1 fruit fly cellular context compared by ENCODE assay signal in the genomic region with DNA sequence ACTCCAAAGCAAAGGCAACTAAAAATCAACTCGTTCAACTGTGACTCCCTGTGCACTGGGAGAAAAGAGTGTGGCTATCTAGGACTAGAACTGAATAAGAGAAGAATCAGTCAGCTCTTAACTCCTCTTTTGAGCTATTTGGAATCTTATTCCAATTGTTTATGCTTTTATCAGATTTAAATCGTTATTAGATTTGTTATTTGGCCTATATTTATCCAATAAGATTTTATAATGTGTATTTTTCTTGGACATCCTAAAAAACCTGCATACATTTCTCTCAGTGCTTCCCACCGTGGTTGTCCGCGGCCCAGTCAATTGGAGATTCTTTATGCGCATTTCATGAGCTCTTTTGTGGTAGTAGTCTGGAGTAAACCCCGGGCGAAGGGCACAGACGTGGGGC.
TF ChIP-seq lines count a peak whose summit lies in the region.

No protein-coding gene starts in this region.

TF ChIP-seq in whole organism, embryonic, 481 proteins besides CTCF, POLR2A, EP300 and RAD21 (continued from another document and continues in another):
- TF ChIP-seq tup (GFP tag; optimal IDR thresholded peaks at IDR 0.05; lab: Kevin White, UChicago) (no peak), NK7.1 (GFP tag; optimal IDR thresholded peaks at IDR 0.05; lab: Kevin White, UChicago) (peak; percentile 38), CG4404 (GFP tag; IDR thresholded peaks at IDR 0.05; lab: Robert Waterston, UW) (no peak; the same call in 1 of the 2 replicates), pzg (GFP tag; optimal IDR thresholded peaks at IDR 0.05; lab: Kevin White, UChicago) (no peak), CG15011 (GFP tag; optimal IDR thresholded peaks at IDR 0.05; lab: Kevin White, UChicago) (peak; percentile 18), Asciz (GFP tag; optimal IDR thresholded peaks at IDR 0.05; lab: Kevin White, UChicago) (no peak), zen (tag; optimal IDR thresholded peaks at IDR 0.05; lab: Kevin White, UChicago) (no peak), CG10654 (GFP tag; optimal IDR thresholded peaks at IDR 0.05; lab: Kevin White, UChicago) (peak; percentile 55), CG4707 (GFP tag; optimal IDR thresholded peaks at IDR 0.05; lab: Kevin White, UChicago) (no peak), CG11247 (GFP tag; IDR thresholded peaks at IDR 0.05; lab: Robert Waterston, UW) (peak; percentile 33; the same call in 1 of the 2 replicates), CG16815 (GFP tag; optimal IDR thresholded peaks at IDR 0.05; lab: Kevin White, UChicago) (peak; percentile 52), oc (tag; optimal IDR thresholded peaks at IDR 0.05; lab: Kevin White, UChicago) (no peak), Rx (GFP tag; IDR thresholded peaks at IDR 0.05; lab: Robert Waterston, UW) (no peak), CG17802 (tag; optimal IDR thresholded peaks at IDR 0.05; lab: Kevin White, UChicago) (peak; percentile 14), Nf-YC (tag; optimal IDR thresholded peaks at IDR 0.05; lab: Kevin White, UChicago) (no peak), CG3838 (GFP tag; optimal IDR thresholded peaks at IDR 0.05; lab: Kevin White, UChicago) (no peak), CG17829 (tag; optimal IDR thresholded peaks at IDR 0.05; lab: Kevin White, UChicago) (peak; percentile 70), CG31388 (GFP tag; optimal IDR thresholded peaks at IDR 0.05; lab: Kevin White, UChicago) (no peak), emc (GFP tag; optimal IDR thresholded peaks at IDR 0.05; lab: Kevin White, UChicago) (peak; percentile 3), fd102C (GFP tag; optimal IDR thresholded peaks at IDR 0.05; lab: Kevin White, UChicago) (no peak), CG1529 (GFP tag; optimal IDR thresholded peaks at IDR 0.05; lab: Kevin White, UChicago) (peak; percentile 39), ftz-f1 (GFP tag; optimal IDR thresholded peaks at IDR 0.05; lab: Kevin White, UChicago) (no peak), MESR4 (GFP tag; optimal IDR thresholded peaks at IDR 0.05; lab: Kevin White, UChicago) (no peak), Blimp-1 (GFP tag; optimal IDR thresholded peaks at IDR 0.05; lab: Kevin White, UChicago) (peak; percentile 73), CG10267 (tag; optimal IDR thresholded peaks at IDR 0.05; lab: Kevin White, UChicago) (peak; percentile 64), wor (GFP tag; IDR thresholded peaks at IDR 0.05; lab: Robert Waterston, UW) (no peak), Fer1 (GFP tag; optimal IDR thresholded peaks at IDR 0.05; lab: Kevin White, UChicago) (peak; percentile 73), sima (GFP tag; optimal IDR thresholded peaks at IDR 0.05; lab: Kevin White, UChicago) (no peak), CG18599 (GFP tag; optimal IDR thresholded peaks at IDR 0.05; lab: Kevin White, UChicago) (no peak), pho (GFP tag; optimal IDR thresholded peaks at IDR 0.05; lab: Kevin White, UChicago) (peak; percentile 51), CG7372 (GFP tag; IDR thresholded peaks at IDR 0.05; lab: Robert Waterston, UW) (peak; percentile 50), CG12299 (tag; optimal IDR thresholded peaks at IDR 0.05; lab: Kevin White, UChicago) (no peak), dati (GFP tag; IDR thresholded peaks at IDR 0.05; lab: Robert Waterston, UW) (no peak), Atf-2 (GFP tag; optimal IDR thresholded peaks at IDR 0.05; lab: Kevin White, UChicago) (peak; percentile 20), gsb (GFP tag; IDR thresholded peaks at IDR 0.05; lab: Robert Waterston, UW) (peak; percentile 61), Doc3 (GFP tag; IDR thresholded peaks at IDR 0.05; lab: Robert Waterston, UW; ENCODE audit: partially characterized antibody) (no peak), crp (GFP tag; optimal IDR thresholded peaks at IDR 0.05; lab: Kevin White, UChicago) (no peak), CG10274 (GFP tag; optimal IDR thresholded peaks at IDR 0.05; lab: Kevin White, UChicago) (peak; percentile 3), CG2116 (GFP tag; optimal IDR thresholded peaks at IDR 0.05; lab: Kevin White, UChicago) (no peak), CG9797 (GFP tag; optimal IDR thresholded peaks at IDR 0.05; lab: Kevin White, UChicago) (no peak), CG2889 (GFP tag; IDR thresholded peaks at IDR 0.05; lab: Robert Waterston, UW) (0 out of 3 replicates have a peak, but pooled peaks have one; percentile 53), Ada2b (GFP tag; IDR thresholded peaks at IDR 0.05; lab: Robert Waterston, UW) (peak; percentile 77), CG15514 (GFP tag; optimal IDR thresholded peaks at IDR 0.05; lab: Kevin White, UChicago) (peak; percentile 31), fd64A (GFP tag; optimal IDR thresholded peaks at IDR 0.05; lab: Kevin White, UChicago) (no peak), ro (GFP tag; IDR thresholded peaks at IDR 0.05; lab: Robert Waterston, UW) (no peak), vvl (GFP tag; IDR thresholded peaks at IDR 0.05; lab: Robert Waterston, UW) (peak; percentile 65), lab (GFP tag; optimal IDR thresholded peaks at IDR 0.05; lab: Kevin White, UChicago) (peak; percentile 65), CG8924 (tag; optimal IDR thresholded peaks at IDR 0.05; lab: Kevin White, UChicago) (peak; percentile 71), row (GFP tag; IDR thresholded peaks at IDR 0.05; lab: Robert Waterston, UW) (peak; percentile 83), onecut (GFP tag; IDR thresholded peaks at IDR 0.05; lab: Robert Waterston, UW) (peak; percentile 31; the same call in 1 of the 2 replicates), CG8290 (GFP tag; optimal IDR thresholded peaks at IDR 0.05; lab: Kevin White, UChicago) (peak; percentile 12), CG8290 (tag; optimal IDR thresholded peaks at IDR 0.05; lab: Kevin White, UChicago) (no peak), CG7786 (GFP tag; optimal IDR thresholded peaks at IDR 0.05; lab: Kevin White, UChicago) (peak; percentile 60), dm (GFP tag; optimal IDR thresholded peaks at IDR 0.05; lab: Kevin White, UChicago) (peak; percentile 47), CG7963 (GFP tag; IDR thresholded peaks at IDR 0.05; lab: Robert Waterston, UW; ENCODE audit: partially characterized antibody) (no peak), CG6765 (GFP tag; optimal IDR thresholded peaks at IDR 0.05; lab: Kevin White, UChicago) (no peak), CG1603 (tag; optimal IDR thresholded peaks at IDR 0.05; lab: Kevin White, UChicago) (peak; percentile 22), z (GFP tag; IDR thresholded peaks at IDR 0.05; lab: Robert Waterston, UW) (no peak), E2f2 (GFP tag; IDR thresholded peaks at IDR 0.05; lab: Robert Waterston, UW) (peak; percentile 43; the same call in 1 of the 2 replicates), CG12071 (GFP tag; optimal IDR thresholded peaks at IDR 0.05; lab: Kevin White, UChicago) (no peak), sc (optimal IDR thresholded peaks at IDR 0.05; lab: Kevin White, UChicago) (no peak), sc (GFP tag; optimal IDR thresholded peaks at IDR 0.05; lab: Kevin White, UChicago) (peak; percentile 42), odd (GFP tag; optimal IDR thresholded peaks at IDR 0.05; lab: Kevin White, UChicago) (no peak), dpn (GFP tag; optimal IDR thresholded peaks at IDR 0.05; lab: Kevin White, UChicago) (peak; percentile 63 to 65), hbn (GFP tag; IDR thresholded peaks at IDR 0.05; lab: Robert Waterston, UW; ENCODE audit: partially characterized antibody) (no peak), CG32532 (GFP tag; IDR thresholded peaks at IDR 0.05; lab: Robert Waterston, UW) (peak; percentile 47; the same call in 1 of the 2 replicates), CG11093 (GFP tag; IDR thresholded peaks at IDR 0.05; lab: Robert Waterston, UW) (peak; percentile 59; the same call in 1 of the 3 replicates), p53 (GFP tag; optimal IDR thresholded peaks at IDR 0.05; lab: Kevin White, UChicago) (no peak), Hmx (GFP tag; optimal IDR thresholded peaks at IDR 0.05; lab: Kevin White, UChicago) (no peak), CG8359 (GFP tag; optimal IDR thresholded peaks at IDR 0.05; lab: Kevin White, UChicago; ENCODE audit: borderline replicate concordance) (no peak), Gug (GFP tag; IDR thresholded peaks at IDR 0.05; lab: Robert Waterston, UW) (peak; percentile 64), wek (GFP tag; optimal IDR thresholded peaks at IDR 0.05; lab: Kevin White, UChicago) (no peak), CG7928 (GFP tag; optimal IDR thresholded peaks at IDR 0.05; lab: Kevin White, UChicago) (no peak), fu2 (GFP tag; optimal IDR thresholded peaks at IDR 0.05; lab: Kevin White, UChicago) (no peak), ato (GFP tag; IDR thresholded peaks at IDR 0.05; lab: Robert Waterston, UW; ENCODE audit: partially characterized antibody) (no peak), chif (GFP tag; optimal IDR thresholded peaks at IDR 0.05; lab: Kevin White, UChicago) (peak; percentile 51 to 66), CG11504 (tag; optimal IDR thresholded peaks at IDR 0.05; lab: Kevin White, UChicago) (peak; percentile 78), CG9876 (GFP tag; optimal IDR thresholded peaks at IDR 0.05; lab: Kevin White, UChicago) (no peak), bbx (GFP tag; IDR thresholded peaks at IDR 0.05; lab: Robert Waterston, UW; ENCODE audit: partially characterized antibody) (no peak), chinmo (GFP tag; IDR thresholded peaks at IDR 0.05; lab: Robert Waterston, UW; ENCODE audit: partially characterized antibody) (no peak), CG13624 (GFP tag; optimal IDR thresholded peaks at IDR 0.05; lab: Kevin White, UChicago) (peak; percentile 70), CG1647 (GFP tag; optimal IDR thresholded peaks at IDR 0.05; lab: Kevin White, UChicago) (peak; percentile 23), Dip2 (GFP tag; IDR thresholded peaks at IDR 0.05; lab: Robert Waterston, UW) (no peak), CG9727 (GFP tag; optimal IDR thresholded peaks at IDR 0.05; lab: Kevin White, UChicago) (peak; percentile 68), Doc2 (GFP tag; IDR thresholded peaks at IDR 0.05; lab: Robert Waterston, UW) (no peak), CG15696 (tag; optimal IDR thresholded peaks at IDR 0.05; lab: Kevin White, UChicago) (peak; percentile 47), CG9932 (GFP tag; IDR thresholded peaks at IDR 0.05; lab: Robert Waterston, UW) (peak; percentile 33; the same call in 1 of the 2 replicates), Nf-YB (GFP tag; optimal IDR thresholded peaks at IDR 0.05; lab: Kevin White, UChicago) (peak; percentile 36), CG6683 (GFP tag; optimal IDR thresholded peaks at IDR 0.05; lab: Kevin White, UChicago) (peak; percentile 10), pan (optimal IDR thresholded peaks at IDR 0.05; lab: Kevin White, UChicago) (no peak), pan (GFP tag; optimal IDR thresholded peaks at IDR 0.05 in 1 of 2, IDR thresholded peaks at IDR 0.05 in 1 of 2) (peak in 1 of 2 experiments; percentile 65), unpg (GFP tag; optimal IDR thresholded peaks at IDR 0.05; lab: Kevin White, UChicago) (peak; percentile 62), Jarid2 (GFP tag; optimal IDR thresholded peaks at IDR 0.05; lab: Kevin White, UChicago) (no peak), CG4360 (GFP tag; IDR thresholded peaks at IDR 0.05; lab: Robert Waterston, UW) (0 out of 2 replicates have a peak, but pooled peaks have one; percentile 10), CG16863 (GFP tag; optimal IDR thresholded peaks at IDR 0.05; lab: Kevin White, UChicago) (peak; percentile 60), Fer2 (tag; optimal IDR thresholded peaks at IDR 0.05; lab: Kevin White, UChicago) (peak; percentile 18), CG9817 (tag; optimal IDR thresholded peaks at IDR 0.05; lab: Kevin White, UChicago) (peak; percentile 45), CG4820 (GFP tag; optimal IDR thresholded peaks at IDR 0.05; lab: Kevin White, UChicago) (peak; percentile 61), Hey (tag; optimal IDR thresholded peaks at IDR 0.05; lab: Kevin White, UChicago) (no peak), CG12219 (GFP tag; optimal IDR thresholded peaks at IDR 0.05; lab: Kevin White, UChicago) (peak; percentile 62), CG14710 (tag; optimal IDR thresholded peaks at IDR 0.05; lab: Kevin White, UChicago) (peak; percentile 58), Drgx (GFP tag; IDR thresholded peaks at IDR 0.05; lab: Robert Waterston, UW) (peak; percentile 78), CG5180 (GFP tag; optimal IDR thresholded peaks at IDR 0.05; lab: Kevin White, UChicago) (no peak), chm (GFP tag; IDR thresholded peaks at IDR 0.05; lab: Robert Waterston, UW) (no peak), CG10147 (GFP tag; optimal IDR thresholded peaks at IDR 0.05; lab: Kevin White, UChicago) (peak; percentile 41), amos (GFP tag; IDR thresholded peaks at IDR 0.05; lab: Robert Waterston, UW; ENCODE audit: partially characterized antibody) (no peak), Xbp1 (GFP tag; optimal IDR thresholded peaks at IDR 0.05; lab: Kevin White, UChicago) (peak; percentile 66), Ravus (GFP tag; IDR thresholded peaks at IDR 0.05; lab: Robert Waterston, UW) (peak; percentile 31), ERR (GFP tag; optimal IDR thresholded peaks at IDR 0.05; lab: Kevin White, UChicago) (peak; percentile 1), az2 (GFP tag; optimal IDR thresholded peaks at IDR 0.05; lab: Kevin White, UChicago) (peak; percentile 63), cato (GFP tag; optimal IDR thresholded peaks at IDR 0.05; lab: Kevin White, UChicago; ENCODE audit: borderline replicate concordance) (no peak), al (GFP tag; IDR thresholded peaks at IDR 0.05; lab: Robert Waterston, UW) (peak; percentile 65), GATAe (GFP tag; conservative IDR thresholded peaks at IDR 0.05; lab: Robert Waterston, UW) (no peak), CG5245 (GFP tag; optimal IDR thresholded peaks at IDR 0.05; lab: Kevin White, UChicago) (peak; percentile 22), jing (GFP tag; optimal IDR thresholded peaks at IDR 0.05; lab: Kevin White, UChicago) (no peak), CG33557 (GFP tag; optimal IDR thresholded peaks at IDR 0.05; lab: Kevin White, UChicago) (peak; percentile 16), klu (GFP tag; IDR thresholded peaks at IDR 0.05; lab: Robert Waterston, UW) (peak; percentile 53; the same call in 1 of the 2 replicates), Bteb2 (GFP tag; optimal IDR thresholded peaks at IDR 0.05; lab: Kevin White, UChicago) (peak; percentile 62), CG7987 (GFP tag; optimal IDR thresholded peaks at IDR 0.05; lab: Kevin White, UChicago) (no peak), Mad (GFP tag; optimal IDR thresholded peaks at IDR 0.05; lab: Kevin White, UChicago) (peak; percentile 51), tgo (GFP tag; IDR thresholded peaks at IDR 0.05; lab: Robert Waterston, UW) (peak; percentile 82), Taf1 (GFP tag; IDR thresholded peaks at IDR 0.05; lab: Robert Waterston, UW) (no peak), tap (tag; optimal IDR thresholded peaks at IDR 0.05; lab: Kevin White, UChicago) (peak; percentile 47), Antp (GFP tag; optimal IDR thresholded peaks at IDR 0.05; lab: Kevin White, UChicago) (peak; percentile 54), Mrtf (GFP tag; IDR thresholded peaks at IDR 0.05; lab: Robert Waterston, UW) (peak; percentile 63; the same call in 1 of the 3 replicates), Mes4 (GFP tag; optimal IDR thresholded peaks at IDR 0.05; lab: Kevin White, UChicago) (peak; percentile 48), Abd-B (GFP tag; optimal IDR thresholded peaks at IDR 0.05; lab: Kevin White, UChicago) (peak; percentile 64)
